Worm (Caenorhabditis elegans): ENCODE measurements around the gene T12C9.7.

Gene T12C9.7

DNA sequence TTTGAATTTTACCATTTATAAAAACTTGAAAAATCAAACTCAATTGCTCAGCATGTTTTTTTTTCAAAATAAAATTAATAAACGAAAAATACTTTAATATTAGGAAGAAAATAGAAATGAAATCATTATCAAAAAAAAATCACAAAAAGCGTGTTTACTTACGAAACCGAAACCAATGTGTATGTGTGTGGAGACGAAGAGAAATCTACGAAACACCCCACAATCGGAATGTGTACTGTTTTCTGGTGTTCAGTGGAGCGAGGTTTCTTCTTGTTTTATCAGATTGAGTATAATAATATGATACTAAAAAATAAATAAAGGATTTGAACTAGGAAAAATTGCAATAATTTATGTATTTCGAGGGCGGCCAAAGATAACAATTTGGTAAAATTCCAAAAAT, 46.9 kb upstream of the T12C9.7 start (continued):
- TF ChIP-seq R02D3.7 (tag; optimal IDR thresholded peaks at IDR 0.05) (no peak), dpl-1 (GFP tag; optimal IDR thresholded peaks at IDR 0.05) (peak; percentile 21), nhr-41 (GFP tag; IDR thresholded peaks at IDR 0.05) (no peak), T26A8.4 (GFP tag; IDR thresholded peaks at IDR 0.05) (no peak)

DNA sequence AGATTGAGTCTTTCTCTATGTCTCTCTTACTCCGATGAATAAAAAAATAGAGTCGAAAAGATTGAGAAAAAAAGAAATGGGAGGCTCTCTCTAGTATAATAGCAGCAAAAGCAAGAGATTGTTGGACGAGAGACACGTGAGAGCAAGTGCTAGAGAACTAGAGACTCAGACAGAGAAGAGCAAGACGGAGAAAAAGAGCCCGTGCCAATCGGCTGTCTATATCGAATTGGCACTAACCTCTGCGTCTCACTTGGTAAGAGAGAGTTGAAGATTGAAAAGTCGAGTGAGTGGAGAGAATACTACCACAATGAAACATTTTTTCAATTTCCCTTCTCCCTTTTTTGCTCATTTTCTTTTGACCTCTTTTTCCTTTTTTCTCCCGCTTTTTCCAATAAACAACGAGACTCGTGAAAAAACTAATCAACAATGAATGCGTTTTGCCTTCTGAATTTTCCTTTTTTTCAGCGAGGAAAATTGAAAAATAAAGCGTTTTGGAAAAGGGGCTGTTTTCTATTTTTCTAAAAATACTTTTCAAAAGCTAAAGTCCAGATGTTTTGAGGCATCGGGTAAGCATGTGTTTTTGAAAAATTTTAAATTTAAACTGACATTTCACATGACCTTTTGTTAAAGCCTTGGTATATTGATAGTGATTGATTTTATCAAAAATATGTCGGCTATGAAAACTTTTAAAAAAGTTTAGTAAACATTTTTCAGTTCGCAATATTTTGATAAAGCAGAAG, 46.0 kb upstream of the T12C9.7 start:
- TF ChIP-seq mep-1 (tag; optimal IDR thresholded peaks at IDR 0.05) (peak; percentile 63), mxl-3 (GFP tag; optimal IDR thresholded peaks at IDR 0.05) (peak; percentile 46), dpl-1 (GFP tag; optimal IDR thresholded peaks at IDR 0.05) (peak; percentile 46), ZK546.5 (tag; optimal IDR thresholded peaks at IDR 0.05) (no peak), dve-1 (tag; optimal IDR thresholded peaks at IDR 0.05; ENCODE audit: insufficient read depth) (peak; percentile 53), rbr-2 (tag; optimal IDR thresholded peaks at IDR 0.05) (peak; percentile 74), snpc-4 (tag; optimal IDR thresholded peaks at IDR 0.05) (no peak), hlh-30 (tag; optimal IDR thresholded peaks at IDR 0.05; ENCODE audit: insufficient read depth) (peak; percentile 90), pqm-1 (tag; optimal IDR thresholded peaks at IDR 0.05) (peak; percentile 15), lin-13 (GFP tag; optimal IDR thresholded peaks at IDR 0.05) (peak; percentile 23), zfp-2 (tag; optimal IDR thresholded peaks at IDR 0.05) (no peak), pha-4 (GFP tag; IDR thresholded peaks at IDR 0.05) (peak; percentile 47; the same call in 1 of the 2 replicates), pha-4 (tag; optimal IDR thresholded peaks at IDR 0.05) (peak; percentile 8), ztf-7 (tag; optimal IDR thresholded peaks at IDR 0.05) (peak; percentile 12), F37D6.2 (tag; optimal IDR thresholded peaks at IDR 0.05) (peak; percentile 28), lsy-2 (tag; optimal IDR thresholded peaks at IDR 0.05) (peak; percentile 73 to 76), mes-2 (tag; optimal IDR thresholded peaks at IDR 0.05; ENCODE audit: poor library complexity, severe bottlenecking) (peak; percentile 31), ceh-20 (GFP tag; IDR thresholded peaks at IDR 0.05) (peak; percentile 40; the same call in 1 of the 2 replicates), hmg-1.1 (GFP tag; IDR thresholded peaks at IDR 0.05) (peak; percentile 70; the same call in 1 of the 2 replicates), unc-62 (GFP tag; optimal IDR thresholded peaks at IDR 0.05 in 1 of 2) (peak in 1 of 2 experiments; percentile 93), unc-62 (tag; optimal IDR thresholded peaks at IDR 0.05) (no peak), hif-1 (tag; optimal IDR thresholded peaks at IDR 0.05) (peak in 1 of 2 experiments; percentile 49), nhr-11 (tag; optimal IDR thresholded peaks at IDR 0.05) (peak; percentile 75), lin-1 (GFP tag; IDR thresholded peaks at IDR 0.05) (0 out of 2 replicates have a peak, but pooled peaks have one; percentile 44), hlh-11 (tag; optimal IDR thresholded peaks at IDR 0.05) (peak; percentile 70), ctbp-1 (GFP tag; IDR thresholded peaks at IDR 0.05) (peak; percentile 64; the same call in 1 of the 2 replicates), ces-1 (GFP tag; optimal IDR thresholded peaks at IDR 0.05) (peak; percentile 46), dmd-6 (GFP tag; IDR thresholded peaks at IDR 0.05) (peak; percentile 74), F10B5.3 (tag; optimal IDR thresholded peaks at IDR 0.05) (no peak), F26F4.8 (GFP tag; conservative IDR thresholded peaks at IDR 0.05) (no peak), ceh-62 (tag; optimal IDR thresholded peaks at IDR 0.05) (no peak), mdl-1 (tag; optimal IDR thresholded peaks at IDR 0.05) (peak in 1 of 2 experiments; percentile 82), nhr-28 (tag; optimal IDR thresholded peaks at IDR 0.05) (peak; percentile 35), aha-1 (tag) (peak; percentile 60), nhr-10 (tag; optimal IDR thresholded peaks at IDR 0.05) (no peak), fos-1 (tag; optimal IDR thresholded peaks at IDR 0.05) (no peak), nhr-102 (tag; optimal IDR thresholded peaks at IDR 0.05) (no peak), lin-38 (GFP tag; IDR thresholded peaks at IDR 0.05) (peak; percentile 45), dmd-8 (GFP tag; IDR thresholded peaks at IDR 0.05) (no peak)
